Worm (Caenorhabditis elegans) whole organism, L1 larva: ENCODE data around the gene dac-1.
A peak's percentile ranks its signal among the peaks of the same experiment; 100 is the strongest.

Experiments
- C34B4.2 ChIP-seq: sonication (generic microtip); optimal IDR thresholded peaks from 2 replicates; lab custom pipeline; 2017; ENCODE audit warnings: mild to moderate bottlenecking, missing genetic modification characterization, missing compliant biosample characterization
- Y116A8C.19 ChIP-seq: sonication (generic microtip); optimal IDR thresholded peaks from 2 replicates; lab custom pipeline; 2016; ENCODE audit warnings: missing compliant biosample characterization, missing genetic modification characterization, borderline replicate concordance
- aha-1 ChIP-seq: fragments of 150-350 bp; optimal IDR thresholded peaks from 2 replicates; lab custom pipeline; 2014; ENCODE audit warnings: missing biosample characterization, missing genetic modification characterization
- alr-1 ChIP-seq: fragments of 200-800 bp; sonication (Bioruptor generic); optimal IDR thresholded peaks from 2 replicates; lab custom pipeline; 2018; ENCODE audit warnings: borderline replicate concordance, mild to moderate bottlenecking, missing genetic modification characterization, missing compliant biosample characterization
- ama-1 ChIP-seq: fragments of 150-350 bp; optimal IDR thresholded peaks from 2 replicates; lab custom pipeline; 2014
- ceh-8 ChIP-seq: fragments of 200-800 bp; sonication (Bioruptor generic); optimal IDR thresholded peaks from 2 replicates; lab custom pipeline; 2018; ENCODE audit warnings: mild to moderate bottlenecking, missing genetic modification characterization, moderate library complexity, missing compliant biosample characterization
- ceh-88 ChIP-seq: fragments of 200-800 bp; sonication (Bioruptor generic); IDR thresholded peaks from 2 replicates; pipeline ENCODE4 v1.3.6; 2022; ENCODE audit warnings: missing genetic modification characterization, missing compliant biosample characterization
- ces-1 ChIP-seq: fragments of 150-350 bp; optimal IDR thresholded peaks from 2 replicates; lab custom pipeline; 2014; ENCODE audit warnings: missing biosample characterization, missing genetic modification reagents, missing genetic modification characterization
- dsc-1 ChIP-seq: sonication (generic microtip); optimal IDR thresholded peaks from 2 replicates; lab custom pipeline; 2016; ENCODE audit warnings: mild to moderate bottlenecking, missing genetic modification characterization, missing compliant biosample characterization
- efl-1 ChIP-seq, 4 experiments: fragments of 150-350 bp; optimal IDR thresholded peaks in 3 of 4; peaks in 1 of 4; 1 replicate in 1 of 4; 2 replicates in 3 of 4; lab custom pipeline; 2014; ENCODE audit warnings: missing biosample characterization in 2 of 4, missing genetic modification characterization in 2 of 4, missing genetic modification reagents in 2 of 4
- efl-3 ChIP-seq: fragments of 200-800 bp; sonication (Bioruptor generic); optimal IDR thresholded peaks from 2 replicates; lab custom pipeline; 2018; ENCODE audit warnings: mild to moderate bottlenecking, missing genetic modification characterization, missing compliant biosample characterization
- egl-13 ChIP-seq: sonication (generic microtip); optimal IDR thresholded peaks from 2 replicates; lab custom pipeline; 2016; ENCODE audit warnings: missing genotype, missing genetic modification reagents, missing genetic modification characterization, missing compliant biosample characterization
- fkh-4 ChIP-seq: sonication (generic microtip); optimal IDR thresholded peaks from 2 replicates; lab custom pipeline; 2016; ENCODE audit warnings: missing compliant biosample characterization, missing genetic modification characterization, borderline replicate concordance
- fos-1 ChIP-seq: fragments of 150-350 bp; optimal IDR thresholded peaks from 2 replicates; lab custom pipeline; 2014; ENCODE audit warnings: missing biosample characterization, missing genetic modification characterization
- grh-1 ChIP-seq: fragments of 200-800 bp; sonication (Bioruptor generic); IDR thresholded peaks from 2 replicates; pipeline ENCODE4 v1.3.6; 2022; ENCODE audit warnings: missing genetic modification reagents, missing genetic modification characterization, missing compliant biosample characterization
- lin-14 ChIP-seq: fragments of 200-800 bp; sonication (Bioruptor generic); optimal IDR thresholded peaks from 2 replicates; lab custom pipeline; 2018; ENCODE audit warnings: mild to moderate bottlenecking, missing genetic modification characterization, moderate library complexity, missing compliant biosample characterization
- lin-35 ChIP-seq, 2 experiments: fragments of 150-350 bp; optimal IDR thresholded peaks; 2 replicates each; lab custom pipeline; 2014; ENCODE audit warnings: missing biosample characterization in 2 of 2, missing genetic modification characterization in 2 of 2, missing genetic modification reagents in 2 of 2
- lin-39 ChIP-seq: fragments of 150-350 bp; optimal IDR thresholded peaks from 2 replicates; lab custom pipeline; 2014; ENCODE audit warnings: missing biosample characterization, missing genetic modification reagents, missing genetic modification characterization
- lir-3 ChIP-seq: sonication (generic microtip); optimal IDR thresholded peaks from 2 replicates; lab custom pipeline; 2016; ENCODE audit warnings: mild to moderate bottlenecking, missing genetic modification characterization, moderate library complexity, missing compliant biosample characterization; ENCODE audit not compliant: poor library complexity
- lsy-2 ChIP-seq, 2 experiments: fragments of 150-350 bp; optimal IDR thresholded peaks; 2 replicates each; lab custom pipeline; 2014; ENCODE audit warnings: missing biosample characterization in 2 of 2, missing genetic modification characterization in 2 of 2
- mab-9 ChIP-seq: fragments of 200-800 bp; sonication (Bioruptor generic); IDR thresholded peaks from 2 replicates; pipeline ENCODE4 v1.3.6; 2022; ENCODE audit warnings: missing genetic modification reagents, missing genetic modification characterization, missing compliant biosample characterization
- mdl-1 ChIP-seq, 2 experiments: fragments of 150-350 bp; optimal IDR thresholded peaks; 2 replicates each; lab custom pipeline; 2014 to 2017; ENCODE audit warnings: missing biosample characterization in 2 of 2, missing genetic modification characterization in 2 of 2, inconsistent platforms in 1 of 2
- nhr-19 ChIP-seq: fragments of 200-800 bp; sonication (Bioruptor generic); conservative IDR thresholded peaks from 2 replicates; pipeline ENCODE4 v1.3.6; 2022; ENCODE audit warnings: missing genetic modification characterization, missing compliant biosample characterization
- nhr-47 ChIP-seq: sonication (generic microtip); optimal IDR thresholded peaks from 2 replicates; lab custom pipeline; 2016; ENCODE audit warnings: mild to moderate bottlenecking, missing genetic modification characterization, moderate library complexity, missing compliant biosample characterization
- nhr-71 ChIP-seq: sonication (generic microtip); optimal IDR thresholded peaks from 2 replicates; lab custom pipeline; 2016; ENCODE audit warnings: mild to moderate bottlenecking, missing genetic modification characterization, moderate library complexity, missing compliant biosample characterization
- nhr-77 ChIP-seq: fragments of 150-350 bp; optimal IDR thresholded peaks from 2 replicates; lab custom pipeline; 2014; ENCODE audit warnings: missing biosample characterization, missing genetic modification characterization
- nhr-84 ChIP-seq: sonication (generic microtip); optimal IDR thresholded peaks from 2 replicates; lab custom pipeline; 2017; ENCODE audit warnings: missing biosample characterization, missing genetic modification characterization
- nhr-85 ChIP-seq: sonication (generic microtip); peaks from one replicate; lab custom pipeline; 2016; ENCODE audit warnings: missing genetic modification characterization, inconsistent platforms, missing compliant biosample characterization
- nhr-90 ChIP-seq: sonication (generic microtip); optimal IDR thresholded peaks from 2 replicates; lab custom pipeline; 2016; ENCODE audit warnings: mild to moderate bottlenecking, missing genetic modification characterization, missing compliant biosample characterization; ENCODE audit not compliant: poor library complexity
- pag-3 ChIP-seq: sonication (generic microtip); optimal IDR thresholded peaks from 2 replicates; lab custom pipeline; 2017; ENCODE audit warnings: missing genetic modification characterization, mild to moderate bottlenecking, missing compliant biosample characterization, antibody characterized with exemption, borderline replicate concordance; ENCODE audit not compliant: insufficient read depth
- pax-3 ChIP-seq: fragments of 200-800 bp; sonication (Bioruptor generic); optimal IDR thresholded peaks from 2 replicates; lab custom pipeline; 2018; ENCODE audit warnings: mild to moderate bottlenecking, missing genetic modification characterization, moderate library complexity, missing compliant biosample characterization
- pqm-1 ChIP-seq: sonication (generic microtip); optimal IDR thresholded peaks from 3 replicates; lab custom pipeline; 2017; ENCODE audit warnings: missing biosample characterization, missing genetic modification characterization
- skn-1 ChIP-seq: fragments of 150-350 bp; optimal IDR thresholded peaks from 2 replicates; lab custom pipeline; 2014; ENCODE audit warnings: missing biosample characterization, missing genetic modification characterization
- snpc-4 ChIP-seq: fragments of 150-350 bp; optimal IDR thresholded peaks from 2 replicates; lab custom pipeline; 2014; ENCODE audit warnings: missing biosample characterization, missing genetic modification characterization
- sup-37 ChIP-seq: fragments of 200-800 bp; sonication (Bioruptor generic); optimal IDR thresholded peaks from 2 replicates; lab custom pipeline; 2018; ENCODE audit warnings: mild to moderate bottlenecking, missing genetic modification characterization, missing compliant biosample characterization
- tlp-1 ChIP-seq: fragments of 150-350 bp; optimal IDR thresholded peaks from 2 replicates; lab custom pipeline; 2014; ENCODE audit warnings: missing biosample characterization, missing genetic modification characterization
- unc-130 ChIP-seq: fragments of 150-350 bp; optimal IDR thresholded peaks from 2 replicates; lab custom pipeline; 2017; ENCODE audit warnings: missing biosample characterization, missing genetic modification characterization, inconsistent platforms
- vab-15 ChIP-seq: sonication (generic microtip); optimal IDR thresholded peaks from 2 replicates; lab custom pipeline; 2017; ENCODE audit warnings: missing genotype, mild to moderate bottlenecking, missing genetic modification characterization, missing compliant biosample characterization
- xbp-1 ChIP-seq: sonication (generic microtip); optimal IDR thresholded peaks from 2 replicates; lab custom pipeline; 2016; ENCODE audit warnings: missing genetic modification characterization, missing compliant biosample characterization
- zag-1 ChIP-seq: fragments of 150-350 bp; optimal IDR thresholded peaks from 2 replicates; lab custom pipeline; 2014; ENCODE audit warnings: missing biosample characterization, missing genetic modification characterization
- zip-4 ChIP-seq: fragments of 200-800 bp; sonication (Bioruptor generic); optimal IDR thresholded peaks from 2 replicates; lab custom pipeline; 2018; ENCODE audit warnings: mild to moderate bottlenecking, missing genetic modification characterization, moderate library complexity, missing compliant biosample characterization
- ztf-11 ChIP-seq, 2 experiments: sonication (generic microtip); optimal IDR thresholded peaks; 2 replicates each; lab custom pipeline; 2016 to 2017; ENCODE audit warnings: missing genetic modification characterization in 2 of 2, missing biosample characterization in 1 of 2, missing compliant biosample characterization in 1 of 2

dac-1 gene

DNA sequence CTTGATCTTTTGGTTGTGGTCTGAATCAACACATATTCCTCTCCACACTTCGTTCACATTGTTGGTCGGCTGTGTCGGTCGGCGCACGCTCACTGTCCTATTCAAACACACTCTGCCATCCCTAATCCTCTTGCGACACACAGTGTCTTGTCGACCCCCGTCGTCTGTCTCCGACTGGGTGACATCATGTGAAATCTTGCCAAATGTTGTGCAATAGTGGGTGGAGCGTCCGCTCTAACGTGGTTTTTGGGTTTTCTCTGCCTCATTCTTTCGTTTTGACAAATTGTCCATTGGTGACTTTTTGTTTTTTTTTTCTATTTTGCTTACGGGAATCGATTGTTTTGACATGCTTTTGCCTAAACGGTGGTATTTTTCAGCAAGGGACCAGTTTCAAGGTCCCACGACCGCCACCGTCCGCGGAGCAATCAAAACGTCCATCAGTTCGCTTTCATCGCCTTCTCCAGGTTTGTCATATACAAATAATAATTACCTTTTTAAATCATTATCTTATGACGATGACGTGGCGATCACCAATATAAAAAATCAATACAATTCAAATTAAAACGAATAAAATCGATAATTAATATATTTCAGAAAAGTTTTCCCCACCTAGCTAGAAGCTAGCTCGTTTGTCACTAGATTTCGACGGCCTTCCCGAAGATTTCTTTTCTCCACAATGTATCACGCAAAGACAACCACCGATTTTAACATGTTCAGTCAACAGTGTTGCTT lies 17.9 kb downstream of the dac-1 start (continued):
- TF ChIP-seq vab-15 (tag; lab: Kevin White, UChicago) (no peak), ceh-88 (GFP tag; lab: Robert Waterston, UW) (peak; percentile 45; the same call in 1 of the 2 replicates), pax-3 (tag; lab: Kevin White, UChicago) (peak; percentile 70), ceh-8 (GFP tag; lab: Kevin White, UChicago) (peak; percentile 32), unc-130 (tag; lab: Kevin White, UChicago) (peak; percentile 80), nhr-19 (GFP tag; lab: Robert Waterston, UW) (peak; percentile 83), skn-1 (tag; lab: Kevin White, UChicago) (peak; percentile 96), C34B4.2 (tag; lab: Kevin White, UChicago) (no peak), nhr-90 (tag; lab: Kevin White, UChicago) (peak; percentile 84), pag-3 (tag; lab: Kevin White, UChicago) (no peak), nhr-47 (tag; lab: Kevin White, UChicago) (peak; percentile 91), mab-9 (GFP tag; lab: Robert Waterston, UW) (peak; percentile 63; the same call in 1 of the 2 replicates), xbp-1 (peak; percentile 82), lir-3 (tag; lab: Kevin White, UChicago) (peak; percentile 12), lsy-2 (tag; optimal IDR thresholded peaks at IDR 0.05; lab: Kevin White, UChicago) (peak; percentile 81 to 95), nhr-71 (peak; percentile 97), efl-1 (optimal IDR thresholded peaks at IDR 0.05; lab: Kevin White, UChicago) (peak; percentile 79 to 90), efl-1 (GFP tag; optimal IDR thresholded peaks at IDR 0.05 in 1 of 2; lab: Kevin White, UChicago) (peak; percentile 69 to 96), fkh-4 (tag; lab: Kevin White, UChicago) (no peak), lin-39 (tag; lab: Kevin White, UChicago) (no peak)

DNA sequence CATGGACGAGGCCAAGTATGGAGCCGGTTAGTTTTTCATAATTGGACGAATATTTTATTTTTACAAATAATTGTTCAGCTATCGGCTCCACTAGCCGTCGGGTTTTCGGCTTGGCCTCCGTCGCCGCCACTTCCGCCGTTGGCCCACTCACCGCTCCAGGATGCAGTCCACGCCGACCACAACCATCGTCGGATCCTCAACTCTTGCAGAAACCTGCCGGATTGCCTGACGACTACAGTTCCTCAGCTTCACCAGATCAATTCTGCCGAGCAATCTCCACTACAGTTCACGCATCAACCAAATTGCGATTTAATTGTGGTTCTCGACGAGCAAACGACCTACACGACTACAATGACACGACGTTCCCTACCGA lies 18.5 kb downstream of the dac-1 start:
- peak; percentile 24 for TF ChIP-seq C34B4.2 (tag; lab: Kevin White, UChicago)
- TF ChIP-seq nhr-85 (tag; lab: Kevin White, UChicago): peak; percentile 64
- TF ChIP-seq mdl-1 (tag; optimal IDR thresholded peaks at IDR 0.05; lab: Kevin White, UChicago): peak in 1 of 2 experiments; percentile 7
- peak; percentile 7 for TF ChIP-seq zip-4 (GFP tag; lab: Kevin White, UChicago)
- no peak for TF ChIP-seq efl-3

DNA sequence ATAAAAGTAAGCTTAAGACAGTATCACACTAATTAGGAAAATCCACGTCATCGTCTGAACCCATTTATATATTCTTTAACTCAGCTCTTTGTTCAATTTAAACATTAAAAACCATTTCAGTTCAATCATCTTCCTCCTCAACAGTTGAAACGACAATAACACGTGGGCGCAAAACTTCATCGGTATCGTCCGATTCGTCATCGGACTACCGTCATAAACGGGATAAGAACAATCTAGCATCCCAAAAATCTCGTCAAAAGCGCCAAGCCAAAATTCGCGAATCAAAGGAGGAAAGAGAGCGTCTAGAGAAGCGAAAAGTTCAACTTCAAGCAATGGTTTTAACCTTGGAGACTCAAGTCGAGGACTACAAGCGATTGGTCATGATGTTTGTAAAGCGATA lies 19.3 kb downstream of the dac-1 start:
- TF ChIP-seq mdl-1 (tag; optimal IDR thresholded peaks at IDR 0.05; lab: Kevin White, UChicago) (no peak), ama-1 (lab: Kevin White, UChicago) (peak; percentile 22), ztf-11 (tag; optimal IDR thresholded peaks at IDR 0.05; lab: Kevin White, UChicago) (no peak), dsc-1 (tag; lab: Kevin White, UChicago) (peak; percentile 10)

DNA sequence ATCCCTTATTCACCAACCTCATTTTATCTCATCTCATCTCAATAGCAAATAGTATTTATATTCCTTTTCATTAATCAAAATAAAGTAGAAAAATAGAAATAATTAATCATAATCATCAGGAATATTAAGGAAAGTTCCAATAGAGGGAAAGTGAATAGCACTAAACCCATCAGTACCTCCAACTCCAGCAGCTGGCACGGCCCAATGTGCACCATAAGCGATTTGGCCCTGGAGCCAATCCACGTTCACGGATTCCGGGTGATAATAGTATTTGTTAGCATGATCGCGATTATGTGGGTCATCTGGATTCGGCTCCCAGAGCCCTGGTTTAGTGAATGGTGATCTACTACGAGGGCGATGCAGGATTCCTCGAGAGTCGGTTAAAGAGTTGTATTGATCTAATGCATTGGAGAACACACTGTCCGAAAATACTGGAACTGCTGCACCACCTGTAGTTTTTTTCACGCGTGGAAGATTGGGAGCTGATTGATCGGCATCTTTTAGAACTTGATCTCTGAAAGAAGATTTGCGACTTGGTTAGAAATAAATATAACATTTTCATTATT lies 19.9 kb downstream of the dac-1 start:
- TF ChIP-seq egl-13 (tag; lab: Kevin White, UChicago) (peak; percentile 14), lir-3 (tag; lab: Kevin White, UChicago) (no peak), pax-3 (tag; lab: Kevin White, UChicago) (peak; percentile 71), snpc-4 (no peak), dsc-1 (tag; lab: Kevin White, UChicago) (peak; percentile 32), nhr-77 (tag; lab: Kevin White, UChicago) (peak; percentile 51), lin-35 (GFP tag; optimal IDR thresholded peaks at IDR 0.05; lab: Kevin White, UChicago) (peak in 1 of 2 experiments; percentile 19), ceh-8 (GFP tag; lab: Kevin White, UChicago) (peak; percentile 26), lin-39 (tag; lab: Kevin White, UChicago) (no peak), fos-1 (tag; lab: Kevin White, UChicago) (peak; percentile 4), tlp-1 (no peak), zip-4 (GFP tag; lab: Kevin White, UChicago) (no peak), sup-37 (peak; percentile 74), lin-14 (GFP tag; lab: Kevin White, UChicago) (peak; percentile 11), aha-1 (tag; lab: Kevin White, UChicago) (no peak), Y116A8C.19 (tag; lab: Kevin White, UChicago) (no peak), ces-1 (GFP tag; lab: Kevin White, UChicago) (no peak), grh-1 (GFP tag; lab: Robert Waterston, UW) (peak; percentile 66), alr-1 (no peak), nhr-84 (tag; lab: Kevin White, UChicago) (no peak), efl-3 (no peak), pqm-1 (tag; lab: Kevin White, UChicago) (no peak), zag-1 (no peak)
